Worm (Caenorhabditis elegans) whole organism, L3 larva: ENCODE measurements around the gene pdl-1.

Experiments used
- R02D3.7 ChIP-seq: fragments of 150-350 bp; optimal IDR thresholded peaks from 2 replicates; lab custom pipeline; 2014; ENCODE audit warnings: missing biosample characterization, missing genetic modification characterization
- ZK546.5 ChIP-seq: sonication (generic microtip); optimal IDR thresholded peaks from 2 replicates; lab custom pipeline; 2017; ENCODE audit warnings: missing biosample characterization, missing genetic modification characterization
- aly-2 ChIP-seq: fragments of 150-350 bp; optimal IDR thresholded peaks from 2 replicates; lab custom pipeline; 2014; ENCODE audit warnings: missing biosample characterization, missing genetic modification characterization
- ama-1 ChIP-seq: fragments of 150-350 bp; optimal IDR thresholded peaks from 2 replicates; lab custom pipeline; 2018
- ceh-16 ChIP-seq: sonication (generic microtip); optimal IDR thresholded peaks from 2 replicates; lab custom pipeline; 2017; ENCODE audit warnings: missing biosample characterization, missing genetic modification characterization
- ceh-82 ChIP-seq: fragments of 150-350 bp; optimal IDR thresholded peaks from 2 replicates; lab custom pipeline; 2014; ENCODE audit warnings: missing biosample characterization, missing genetic modification characterization
- ceh-9 ChIP-seq: sonication (generic microtip); optimal IDR thresholded peaks from 2 replicates; lab custom pipeline; 2018; ENCODE audit warnings: missing biosample characterization, missing genetic modification characterization
- egl-5 ChIP-seq: fragments of 150-350 bp; optimal IDR thresholded peaks from 2 replicates; lab custom pipeline; 2017; ENCODE audit warnings: missing biosample characterization, missing genetic modification reagents, missing genetic modification characterization, inconsistent platforms
- elt-1 ChIP-seq: fragments of 150-350 bp; optimal IDR thresholded peaks from 2 replicates; lab custom pipeline; 2014; ENCODE audit warnings: missing biosample characterization, missing genetic modification characterization
- elt-2 ChIP-seq: sonication (generic microtip); optimal IDR thresholded peaks from 2 replicates; lab custom pipeline; 2016; ENCODE audit warnings: missing genetic modification reagents, mild to moderate bottlenecking, missing genetic modification characterization, missing compliant biosample characterization
- eor-1 ChIP-seq, 2 experiments: fragments of 150-350 bp; optimal IDR thresholded peaks; 2 replicates each; lab custom pipeline; 2014 to 2018; ENCODE audit warnings: missing biosample characterization in 2 of 2, missing genetic modification characterization in 2 of 2
- fos-1 ChIP-seq: fragments of 150-350 bp; optimal IDR thresholded peaks from 2 replicates; lab custom pipeline; 2014; ENCODE audit warnings: missing biosample characterization, missing genetic modification characterization
- hmg-11 ChIP-seq: sonication (generic microtip); optimal IDR thresholded peaks from 2 replicates; lab custom pipeline; 2016; ENCODE audit warnings: missing genetic modification characterization, missing compliant biosample characterization
- jun-1 ChIP-seq: fragments of 150-350 bp; optimal IDR thresholded peaks from 2 replicates; lab custom pipeline; 2014; ENCODE audit warnings: missing biosample characterization, missing genetic modification reagents, missing genetic modification characterization
- lin-15B ChIP-seq: fragments of 150-350 bp; optimal IDR thresholded peaks from 2 replicates; lab custom pipeline; 2014; ENCODE audit warnings: missing biosample characterization, missing genetic modification characterization
- lin-39 ChIP-seq: fragments of 150-350 bp; optimal IDR thresholded peaks from 2 replicates; lab custom pipeline; 2018; ENCODE audit warnings: missing biosample characterization, missing genetic modification reagents, missing genetic modification characterization
- lsy-12 ChIP-seq: sonication (generic microtip); optimal IDR thresholded peaks from 2 replicates; lab custom pipeline; 2016; ENCODE audit warnings: mild to moderate bottlenecking, missing genetic modification characterization, missing compliant biosample characterization
- mml-1 ChIP-seq: fragments of 150-350 bp; sonication (generic microtip); optimal IDR thresholded peaks from 3 replicates; lab custom pipeline; 2014; ENCODE audit warnings: missing biosample characterization, missing genetic modification characterization
- nfya-1 ChIP-seq: sonication (generic microtip); optimal IDR thresholded peaks from 2 replicates; lab custom pipeline; 2017; ENCODE audit warnings: missing genetic modification characterization, mild to moderate bottlenecking, missing compliant biosample characterization, antibody characterized with exemption, moderate library complexity; ENCODE audit not compliant: insufficient read depth
- nhr-11 ChIP-seq: fragments of 150-350 bp; optimal IDR thresholded peaks from 2 replicates; lab custom pipeline; 2014; ENCODE audit warnings: missing biosample characterization, missing genetic modification characterization
- nhr-12 ChIP-seq: fragments of 150-350 bp; optimal IDR thresholded peaks from 2 replicates; lab custom pipeline; 2014; ENCODE audit warnings: missing biosample characterization, missing genetic modification characterization
- nhr-237 ChIP-seq: fragments of 150-350 bp; optimal IDR thresholded peaks from 2 replicates; lab custom pipeline; 2014; ENCODE audit warnings: missing biosample characterization, missing genetic modification characterization
- nhr-43 ChIP-seq: sonication (generic microtip); optimal IDR thresholded peaks from 2 replicates; lab custom pipeline; 2016; ENCODE audit warnings: mild to moderate bottlenecking, missing genetic modification characterization, missing compliant biosample characterization; ENCODE audit not compliant: poor library complexity, severe bottlenecking
- nhr-67 ChIP-seq: fragments of 150-350 bp; optimal IDR thresholded peaks from 2 replicates; lab custom pipeline; 2014; ENCODE audit warnings: missing biosample characterization, missing genetic modification characterization
- nhr-77 ChIP-seq: fragments of 150-350 bp; optimal IDR thresholded peaks from 2 replicates; lab custom pipeline; 2014; ENCODE audit warnings: missing biosample characterization, missing genetic modification characterization
- pha-4 ChIP-seq: fragments of 150-350 bp; optimal IDR thresholded peaks from 2 replicates; lab custom pipeline; 2014; ENCODE audit warnings: missing biosample characterization, missing genetic modification reagents, missing genetic modification characterization
- pqm-1 ChIP-seq: fragments of 150-350 bp; optimal IDR thresholded peaks from 2 replicates; lab custom pipeline; 2017; ENCODE audit warnings: missing biosample characterization, missing genetic modification characterization, inconsistent platforms
- sea-2 ChIP-seq: fragments of 150-350 bp; sonication (generic microtip); optimal IDR thresholded peaks from 4 replicates; lab custom pipeline; 2014; ENCODE audit warnings: missing biosample characterization, missing genetic modification reagents, missing genetic modification characterization
- skn-1 ChIP-seq: fragments of 150-350 bp; optimal IDR thresholded peaks from 2 replicates; lab custom pipeline; 2014; ENCODE audit warnings: missing biosample characterization, missing genetic modification characterization
- snpc-4 ChIP-seq: fragments of 150-350 bp; optimal IDR thresholded peaks from 2 replicates; lab custom pipeline; 2014; ENCODE audit warnings: missing biosample characterization, missing genetic modification characterization
- tbx-2 ChIP-seq: sonication (generic microtip); optimal IDR thresholded peaks from 2 replicates; lab custom pipeline; 2016; ENCODE audit warnings: mild to moderate bottlenecking, missing genetic modification characterization, missing compliant biosample characterization
- unc-39 ChIP-seq: sonication (generic microtip); optimal IDR thresholded peaks from 4 replicates; lab custom pipeline; 2017; ENCODE audit warnings: missing biosample characterization, missing genetic modification characterization
- unc-62 ChIP-seq: fragments of 150-350 bp; sonication (generic microtip); optimal IDR thresholded peaks from 4 replicates; lab custom pipeline; 2014; ENCODE audit warnings: missing biosample characterization, missing genetic modification reagents, missing genetic modification characterization
- ztf-11 ChIP-seq: fragments of 150-350 bp; optimal IDR thresholded peaks from 2 replicates; lab custom pipeline; 2014; ENCODE audit warnings: missing biosample characterization, missing genetic modification characterization
- ztf-4 ChIP-seq: fragments of 150-350 bp; optimal IDR thresholded peaks from 2 replicates; lab custom pipeline; 2014; ENCODE audit warnings: missing biosample characterization, missing genetic modification characterization

pdl-1 gene

ce11 chrII:7183493-7184272 lies at the start of gene pdl-1:
Gene pdl-1 (plus strand): TSS chrII:7183801.
- TF ChIP-seq ceh-9 (tag; lab: Kevin White, UChicago) (no peak), jun-1 (tag; lab: Kevin White, UChicago) (peak; percentile 15), snpc-4 (tag; lab: Kevin White, UChicago) (peak; percentile 60), nhr-43 (peak; percentile 75), lin-15B (peak; percentile 14), pha-4 (tag; lab: Kevin White, UChicago) (peak; percentile 87), ceh-82 (peak; percentile 59), nhr-11 (tag; lab: Kevin White, UChicago) (no peak), ztf-4 (tag; lab: Kevin White, UChicago) (peak; percentile 72), lin-39 (tag; lab: Kevin White, UChicago) (peak; percentile 68), lsy-12 (tag; lab: Kevin White, UChicago) (no peak), nfya-1 (tag; lab: Kevin White, UChicago) (peak; percentile 68), mml-1 (tag; lab: Kevin White, UChicago) (no peak), tbx-2 (tag; lab: Kevin White, UChicago) (peak; percentile 62), pqm-1 (tag; lab: Kevin White, UChicago) (peak; percentile 11), unc-39 (tag; lab: Kevin White, UChicago) (no peak), egl-5 (tag; lab: Kevin White, UChicago) (peak; percentile 25), R02D3.7 (tag; lab: Kevin White, UChicago) (peak; percentile 16), ama-1 (lab: Kevin White, UChicago) (peak; percentile 69), skn-1 (tag; lab: Kevin White, UChicago) (peak; percentile 6), elt-2 (peak; percentile 36), nhr-77 (peak; percentile 27)

DNA sequence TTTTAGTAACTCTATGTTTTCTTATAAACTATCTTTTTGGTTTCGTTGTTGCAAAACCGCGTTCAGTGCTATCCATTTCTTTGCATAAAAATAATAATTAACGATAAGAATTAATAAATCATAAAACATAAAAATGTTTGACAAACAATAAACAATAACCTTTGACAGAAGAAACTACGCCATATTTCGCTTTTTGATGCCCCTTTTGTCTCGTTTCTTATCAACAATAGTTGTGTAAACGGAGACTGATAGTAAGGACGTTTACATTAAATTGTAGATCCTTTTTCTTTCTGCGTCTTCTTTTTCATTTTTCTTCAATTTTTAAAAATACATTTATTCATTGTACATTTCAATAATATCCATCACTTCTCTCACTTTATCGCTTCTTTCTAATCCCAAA lies 44.5 kb upstream of the pdl-1 start:
- TF ChIP-seq ceh-16 (tag; lab: Kevin White, UChicago), result no peak
- peak; percentile 82 for TF ChIP-seq elt-2
- TF ChIP-seq pha-4 (tag; lab: Kevin White, UChicago), result peak; percentile 76
- TF ChIP-seq pqm-1 (tag; lab: Kevin White, UChicago), result peak; percentile 86
- TF ChIP-seq nhr-12 (tag; lab: Kevin White, UChicago), result no peak
- TF ChIP-seq, all 47 proteins: peak for 3

DNA sequence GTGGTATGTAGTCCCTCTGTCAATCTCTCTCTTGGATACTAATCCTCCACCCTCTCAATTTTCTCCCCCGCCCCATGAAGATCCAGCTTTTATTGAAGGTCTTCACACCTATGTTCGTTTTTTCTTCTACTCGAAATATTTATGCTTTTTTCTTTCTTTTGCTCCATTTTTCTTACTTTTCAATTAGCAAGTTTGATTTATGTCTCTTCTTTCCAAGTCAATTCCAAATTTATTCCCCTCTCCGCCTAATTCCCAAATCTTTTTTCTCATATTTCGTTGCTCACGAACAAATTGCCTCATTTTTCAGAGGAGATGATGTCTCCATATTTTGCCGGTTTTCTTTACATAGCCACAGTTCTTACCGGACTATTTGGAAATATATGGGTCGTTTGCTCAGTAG lies 39.3 kb upstream of the pdl-1 start, which contains the start of gene npr-31:
TSS of gene npr-31 (plus strand) at position 301 of the 400 bp plus-strand sequence.
- TF ChIP-seq lin-15B, result no peak
- TF ChIP-seq nhr-43, result no peak
- no peak for TF ChIP-seq nfya-1 (tag; lab: Kevin White, UChicago)

ce11 chrII:7146240-7146639 lies 37.4 kb upstream of the pdl-1 start:
- no peak for TF ChIP-seq nhr-43
- no peak for TF ChIP-seq eor-1 (tag; optimal IDR thresholded peaks at IDR 0.05; lab: Kevin White, UChicago)
- TF ChIP-seq fos-1 (tag; lab: Kevin White, UChicago), result no peak

ce11 chrII:7147550-7147949 lies 36.1 kb upstream of the pdl-1 start:
- TF ChIP-seq lin-15B (peak; percentile 13), elt-1 (tag; lab: Kevin White, UChicago) (no peak), pha-4 (tag; lab: Kevin White, UChicago) (peak; percentile 34), ztf-4 (tag; lab: Kevin White, UChicago) (no peak), aly-2 (tag; lab: Kevin White, UChicago) (no peak), sea-2 (GFP tag; lab: Kevin White, UChicago) (no peak), elt-2 (peak; percentile 10), ZK546.5 (tag; lab: Kevin White, UChicago) (no peak), fos-1 (tag; lab: Kevin White, UChicago) (no peak)
- TF ChIP-seq, all 47 proteins: peak for 3

DNA sequence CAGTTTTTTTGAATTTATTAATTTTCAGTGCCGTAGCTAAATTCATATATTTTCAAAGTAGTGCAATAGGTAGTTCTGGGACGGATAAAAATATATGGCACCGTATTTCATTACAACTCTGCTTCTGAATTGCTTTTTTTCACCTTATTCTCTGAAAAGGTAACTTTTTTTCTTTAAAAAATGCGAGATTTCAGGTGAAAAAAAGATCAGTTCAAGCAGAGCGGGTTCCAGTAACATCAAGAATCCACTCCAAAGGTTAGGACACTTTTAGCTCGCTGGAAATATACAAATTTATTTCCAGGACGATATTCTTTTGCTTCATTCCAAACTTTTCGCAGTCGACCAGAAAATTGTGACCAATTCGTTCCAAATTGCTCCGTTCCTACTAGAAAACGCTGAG lies 35.5 kb upstream of the pdl-1 start, which contains the start of gene T07F8.1:
TSS of gene T07F8.1 (plus strand) at position 301 of the 400 bp plus-strand sequence.
- TF ChIP-seq lsy-12 (tag; lab: Kevin White, UChicago) (no peak), hmg-11 (tag; lab: Kevin White, UChicago) (no peak), ceh-82 (no peak), nfya-1 (tag; lab: Kevin White, UChicago) (no peak), jun-1 (tag; lab: Kevin White, UChicago) (no peak), unc-39 (tag; lab: Kevin White, UChicago) (no peak), unc-62 (GFP tag; lab: Kevin White, UChicago) (no peak), nhr-237 (tag; lab: Kevin White, UChicago) (no peak), nhr-77 (no peak), pha-4 (tag; lab: Kevin White, UChicago) (no peak), ztf-11 (no peak), ceh-9 (tag; lab: Kevin White, UChicago) (no peak), ama-1 (lab: Kevin White, UChicago) (no peak), lin-15B (no peak), nhr-43 (no peak), nhr-67 (tag; lab: Kevin White, UChicago) (no peak), R02D3.7 (tag; lab: Kevin White, UChicago) (no peak), elt-2 (no peak)
- TF ChIP-seq, all 47 proteins: peak for 0
